Worm (Caenorhabditis elegans) whole organism, L4 larva: ENCODE measurements around the gene T28H11.7.

ENCODE experiments used
- jun-1 ChIP-seq: fragments of 150-350 bp; optimal IDR thresholded peaks from 2 replicates; lab custom pipeline; 2014; ENCODE audit warnings: missing biosample characterization, missing genetic modification reagents, missing genetic modification characterization
- lsy-2 ChIP-seq, 2 experiments: fragments of 150-350 bp in 1 of 2; sonication (generic microtip) in 1 of 2; optimal IDR thresholded peaks; 2 replicates each; lab custom pipeline; 2014 to 2017; ENCODE audit warnings: missing biosample characterization in 2 of 2, missing genetic modification characterization in 2 of 2
- nhr-11 ChIP-seq: fragments of 150-350 bp; optimal IDR thresholded peaks from 2 replicates; lab custom pipeline; 2014; ENCODE audit warnings: missing biosample characterization, missing genetic modification characterization
- unc-39 ChIP-seq: sonication (generic microtip); optimal IDR thresholded peaks from 2 replicates; lab custom pipeline; 2017; ENCODE audit warnings: missing biosample characterization, missing genetic modification characterization
- zfp-2 ChIP-seq: sonication (generic microtip); optimal IDR thresholded peaks from 2 replicates; lab custom pipeline; 2016; ENCODE audit warnings: mild to moderate bottlenecking, missing genetic modification characterization, missing compliant biosample characterization

DNA sequence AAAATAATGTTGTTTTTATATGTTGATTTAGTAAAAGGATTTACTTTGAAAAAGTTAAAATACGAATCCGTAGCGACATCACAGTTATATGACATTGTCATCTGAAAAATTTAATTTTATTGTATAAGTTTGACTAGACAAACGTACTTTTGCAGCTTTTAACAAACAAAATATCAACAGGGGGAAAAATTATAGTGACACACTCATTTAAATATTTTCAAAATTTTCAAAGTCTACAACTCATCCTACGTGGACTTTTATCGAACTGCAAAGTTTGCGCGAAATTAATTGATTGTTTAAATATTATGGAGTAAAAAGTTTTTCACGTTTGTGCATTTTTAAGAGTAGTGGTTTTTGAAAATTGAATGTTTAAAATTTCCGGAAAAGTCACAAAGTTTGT lies 8.7 kb upstream of the T28H11.7 start, which contains the start of gene C09B9.85:
- TF ChIP-seq nhr-11 (tag; lab: Kevin White, UChicago) (no peak), jun-1 (tag; lab: Kevin White, UChicago) (no peak), zfp-2 (tag; lab: Kevin White, UChicago) (no peak), unc-39 (no peak), lsy-2 (tag; optimal IDR thresholded peaks at IDR 0.05; lab: Kevin White, UChicago) (no peak)
